Fruit fly (Drosophila melanogaster): ENCODE data around the gene CG34298.
A peak's percentile ranks its signal among the peaks of the same experiment; 100 is the strongest.

Gene CG34298

dm6 chr3R:29997607-29998236 is 1.9 kb upstream of the CG34298 start, which contains the start of the genes CG15525 and CG11504:
Gene CG15525, minus strand, starts transcription at chr3R:29997676.
Gene CG11504, plus strand, starts transcription at chr3R:29997900.
- TF ChIP-seq Rel (GFP tag; optimal IDR thresholded peaks at IDR 0.05): no peak
- TF ChIP-seq Rel (tag; optimal IDR thresholded peaks at IDR 0.05): peak; percentile 67
- TF ChIP-seq fru (GFP tag; optimal IDR thresholded peaks at IDR 0.05): no peak
- peak; percentile 51 for TF ChIP-seq ey (GFP tag; optimal IDR thresholded peaks at IDR 0.05)
- no peak for TF ChIP-seq pan (optimal IDR thresholded peaks at IDR 0.05)
- TF ChIP-seq OdsH (GFP tag; optimal IDR thresholded peaks at IDR 0.05): peak; percentile 54
- TF ChIP-seq HLH106 (tag; optimal IDR thresholded peaks at IDR 0.05): peak; percentile 7
- peak; percentile 28 for TF ChIP-seq Myc (optimal IDR thresholded peaks at IDR 0.05)

dm6 chr3R:30000286-30000685 is 691 bp downstream of the CG34298 start, which contains the start of gene Tace:
Gene Tace, plus strand, starts transcription at chr3R:30000530.
- no peak for TF ChIP-seq Sp1 (GFP tag; optimal IDR thresholded peaks at IDR 0.05)

DNA sequence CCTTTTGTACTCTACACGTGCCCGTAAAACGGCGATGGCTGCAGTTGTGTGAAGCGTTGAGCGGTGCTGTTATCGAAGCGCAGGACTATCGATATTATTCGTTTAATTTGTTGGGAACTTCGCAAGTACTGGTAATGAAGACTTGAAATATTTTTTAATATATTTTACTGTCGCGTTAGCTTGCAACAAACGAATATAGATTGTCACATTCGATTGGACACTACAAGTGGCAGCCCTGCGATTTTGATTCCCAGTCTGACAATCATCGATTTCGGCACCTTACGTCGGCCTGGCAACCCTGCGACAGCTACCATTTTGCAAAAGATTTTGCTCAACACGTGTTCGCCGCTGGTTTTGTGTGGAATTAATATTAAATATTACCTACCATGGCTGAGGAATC is 5.1 kb downstream of the CG34298 start, which contains the start of the genes Nlp and Nph:
Gene Nlp (plus strand): TSS at position 138 of the 400 bp plus-strand sequence.
Gene Nph (minus strand): TSS at position 214 of the 400 bp plus-strand sequence.
- TF ChIP-seq CG32264 (GFP tag; optimal IDR thresholded peaks at IDR 0.05): no peak
- TF ChIP-seq fru (GFP tag; optimal IDR thresholded peaks at IDR 0.05): no peak
- TF ChIP-seq Myc (optimal IDR thresholded peaks at IDR 0.05): peak; percentile 76
- no peak for TF ChIP-seq jim (GFP tag; optimal IDR thresholded peaks at IDR 0.05)
- peak; percentile 0 for TF ChIP-seq OdsH (GFP tag; optimal IDR thresholded peaks at IDR 0.05)
- TF ChIP-seq tai (GFP tag; optimal IDR thresholded peaks at IDR 0.05): no peak
- TF ChIP-seq Hr78 (GFP tag; optimal IDR thresholded peaks at IDR 0.05): no peak
- no peak for TF ChIP-seq dsf (GFP tag; optimal IDR thresholded peaks at IDR 0.05; ENCODE audit: borderline replicate concordance)
- no peak for TF ChIP-seq dmrt93B (GFP tag; optimal IDR thresholded peaks at IDR 0.05)
- peak; percentile 39 for TF ChIP-seq br (GFP tag; optimal IDR thresholded peaks at IDR 0.05)
- peak; percentile 50 for TF ChIP-seq rgr (GFP tag; optimal IDR thresholded peaks at IDR 0.05)
- peak; percentile 25 for TF ChIP-seq psq (GFP tag; optimal IDR thresholded peaks at IDR 0.05)
- peak; percentile 54 for TF ChIP-seq h (GFP tag; optimal IDR thresholded peaks at IDR 0.05)
- TF ChIP-seq woc (GFP tag; optimal IDR thresholded peaks at IDR 0.05): no peak
- peak; percentile 29 for TF ChIP-seq HLH106 (tag; optimal IDR thresholded peaks at IDR 0.05)
- no peak for TF ChIP-seq Rel (GFP tag; optimal IDR thresholded peaks at IDR 0.05)
- TF ChIP-seq Rel (tag; optimal IDR thresholded peaks at IDR 0.05): peak; percentile 36
- peak; percentile 37 for TF ChIP-seq Sp1 (GFP tag; optimal IDR thresholded peaks at IDR 0.05)
- TF ChIP-seq foxo (GFP tag; optimal IDR thresholded peaks at IDR 0.05): peak in 1 of 2 experiments; percentile 18

dm6 chr3R:30005332-30005979 is 5.9 kb downstream of the CG34298 start:
- TF ChIP-seq dsf (GFP tag; optimal IDR thresholded peaks at IDR 0.05; ENCODE audit: borderline replicate concordance) (no peak), foxo (GFP tag; optimal IDR thresholded peaks at IDR 0.05) (peak in 1 of 2 experiments; percentile 2)

DNA sequence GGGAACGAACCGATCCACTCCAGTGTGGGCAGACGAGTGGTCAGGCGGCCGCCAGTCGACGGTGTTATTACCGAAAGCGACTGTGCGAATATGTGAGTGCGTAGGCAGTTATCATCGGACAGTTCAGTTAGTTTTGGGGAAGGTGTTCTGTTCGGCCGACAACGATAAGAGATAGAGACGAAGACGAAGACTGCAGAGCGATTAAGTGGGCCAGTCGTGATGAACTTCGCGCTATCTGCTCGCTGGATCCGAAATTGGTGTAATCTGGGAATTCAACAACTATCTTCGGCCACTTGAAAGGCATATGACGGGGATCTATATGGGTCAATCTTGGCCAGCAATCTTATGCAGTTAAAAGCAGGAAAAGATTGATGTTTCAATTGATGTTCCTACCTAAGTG is 9.6 kb downstream of the CG34298 start, which contains the start of gene CG7912:
Gene CG7912 (minus strand): TSS at position 17 of the 400 bp plus-strand sequence.
- TF ChIP-seq psq (GFP tag; optimal IDR thresholded peaks at IDR 0.05): no peak
- no peak for TF ChIP-seq lola (GFP tag; optimal IDR thresholded peaks at IDR 0.05)
- no peak for TF ChIP-seq ey (GFP tag; optimal IDR thresholded peaks at IDR 0.05)
- TF ChIP-seq dsf (GFP tag; optimal IDR thresholded peaks at IDR 0.05; ENCODE audit: borderline replicate concordance): no peak
- TF ChIP-seq br (GFP tag; optimal IDR thresholded peaks at IDR 0.05): no peak
- TF ChIP-seq Dif (GFP tag; optimal IDR thresholded peaks at IDR 0.05; ENCODE audit: partially characterized antibody): no peak
- no peak for TF ChIP-seq usp (GFP tag; optimal IDR thresholded peaks at IDR 0.05)
- TF ChIP-seq jim (GFP tag; optimal IDR thresholded peaks at IDR 0.05): no peak

DNA sequence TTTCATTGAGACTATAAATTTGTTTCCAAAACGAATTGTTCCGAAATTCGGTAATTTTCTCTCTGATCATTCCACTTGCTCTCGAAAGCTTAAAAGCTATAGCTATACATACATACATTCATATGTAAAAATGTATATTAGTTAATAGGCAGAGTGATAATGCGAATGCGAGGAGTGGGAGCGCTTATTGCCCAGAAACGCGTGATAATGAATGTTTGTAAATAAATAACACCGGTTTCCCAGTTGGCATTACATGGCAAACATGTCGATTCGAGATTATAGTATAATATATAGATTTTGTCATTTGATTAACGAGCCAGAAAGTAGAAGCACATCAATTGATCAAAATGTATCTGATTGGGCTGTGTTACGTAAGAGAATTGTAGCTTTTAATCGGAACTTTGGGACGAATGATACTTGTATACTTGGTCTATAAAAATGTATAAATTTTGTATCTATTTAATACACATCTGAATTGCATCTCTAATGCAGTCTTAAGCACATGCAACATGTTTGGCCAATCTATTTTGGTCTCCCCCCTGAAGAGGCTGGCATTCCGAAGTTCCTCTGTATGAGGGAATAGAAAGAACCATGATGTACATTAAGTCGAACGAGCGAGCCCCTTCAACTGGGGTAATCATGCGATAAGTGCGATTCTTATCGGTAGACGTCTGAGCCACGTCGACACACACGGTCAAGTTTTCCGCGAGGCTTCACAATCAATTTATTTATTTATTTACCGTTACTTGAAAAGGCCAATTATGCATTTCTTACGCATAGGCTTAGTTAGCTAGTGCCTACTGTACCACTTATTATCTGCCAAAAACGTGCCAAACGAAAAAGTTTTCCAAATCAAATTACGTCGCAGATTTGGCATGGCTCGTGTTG is 13.3 kb downstream of the CG34298 start:
- peak; percentile 44 for TF ChIP-seq ey (GFP tag; optimal IDR thresholded peaks at IDR 0.05)
- peak in 1 of 2 experiments; percentile 67 for TF ChIP-seq foxo (GFP tag; optimal IDR thresholded peaks at IDR 0.05)
- no peak for TF ChIP-seq Mio (GFP tag; optimal IDR thresholded peaks at IDR 0.05)
- TF ChIP-seq tai (GFP tag; optimal IDR thresholded peaks at IDR 0.05): no peak
- no peak for TF ChIP-seq HLH106 (tag; optimal IDR thresholded peaks at IDR 0.05)
- peak; percentile 25 for TF ChIP-seq br (GFP tag; optimal IDR thresholded peaks at IDR 0.05)
- TF ChIP-seq Hnf4 (GFP tag; optimal IDR thresholded peaks at IDR 0.05): peak; percentile 27
- TF ChIP-seq h (GFP tag; optimal IDR thresholded peaks at IDR 0.05): peak; percentile 68
- no peak for TF ChIP-seq psq (GFP tag; optimal IDR thresholded peaks at IDR 0.05)
- no peak for TF ChIP-seq Abd-B (GFP tag; optimal IDR thresholded peaks at IDR 0.05)
- TF ChIP-seq dsf (GFP tag; optimal IDR thresholded peaks at IDR 0.05; ENCODE audit: borderline replicate concordance): no peak
- TF ChIP-seq sage (GFP tag; optimal IDR thresholded peaks at IDR 0.05): no peak
- TF ChIP-seq CG32264 (GFP tag; optimal IDR thresholded peaks at IDR 0.05): no peak
- TF ChIP-seq brk (GFP tag; optimal IDR thresholded peaks at IDR 0.05): no peak
- TF ChIP-seq Myc (optimal IDR thresholded peaks at IDR 0.05): no peak
- TF ChIP-seq CrebA (GFP tag; optimal IDR thresholded peaks at IDR 0.05; ENCODE audit: borderline replicate concordance): no peak
- TF ChIP-seq woc (GFP tag; optimal IDR thresholded peaks at IDR 0.05): no peak
- TF ChIP-seq GATAd (GFP tag; optimal IDR thresholded peaks at IDR 0.05): no peak
- peak; percentile 32 for TF ChIP-seq fru (GFP tag; optimal IDR thresholded peaks at IDR 0.05)
- TF ChIP-seq dl (GFP tag; optimal IDR thresholded peaks at IDR 0.05; ENCODE audit: insufficient read depth in 1 of 2, partially characterized antibody in 2 of 2): no peak
- TF ChIP-seq usp (GFP tag; optimal IDR thresholded peaks at IDR 0.05): no peak
- no peak for TF ChIP-seq N (GFP tag; optimal IDR thresholded peaks at IDR 0.05)

Measured in whole organism, wandering third instar larva.